Worm (Caenorhabditis elegans) whole organism, late embryonic: Measurements from ENCODE around the gene lips-5.

Source experiments
- C08G9.2 ChIP-seq: sonication (generic microtip); optimal IDR thresholded peaks from 2 replicates; lab custom pipeline; 2016; ENCODE audit warnings: mild to moderate bottlenecking, missing genetic modification characterization, moderate library complexity, missing compliant biosample characterization
- K02D7.2 ChIP-seq: sonication (generic microtip); optimal IDR thresholded peaks from 2 replicates; lab custom pipeline; 2017; ENCODE audit warnings: mild to moderate bottlenecking, missing genetic modification characterization, missing compliant biosample characterization
- T23F11.4 ChIP-seq: fragments of 200-800 bp; sonication (Bioruptor generic); optimal IDR thresholded peaks from 2 replicates; lab custom pipeline; 2018; ENCODE audit warnings: mild to moderate bottlenecking, missing genetic modification characterization, missing compliant biosample characterization
- Y22D7AL.16 ChIP-seq: sonication (generic microtip); optimal IDR thresholded peaks from 2 replicates; lab custom pipeline; 2016; ENCODE audit warnings: missing genetic modification characterization, missing compliant biosample characterization
- ahr-1 ChIP-seq: sonication (generic microtip); optimal IDR thresholded peaks from 2 replicates; lab custom pipeline; 2016; ENCODE audit warnings: missing genetic modification characterization, missing compliant biosample characterization
- ama-1 ChIP-seq: fragments of 150-350 bp; optimal IDR thresholded peaks from 2 replicates; lab custom pipeline; 2014
- ceh-14 ChIP-seq: sonication (generic microtip); optimal IDR thresholded peaks from 2 replicates; lab custom pipeline; 2016; ENCODE audit warnings: missing genotype, missing genetic modification characterization, missing compliant biosample characterization
- ceh-18 ChIP-seq: sonication (generic microtip); optimal IDR thresholded peaks from 2 replicates; lab custom pipeline; 2016; ENCODE audit warnings: missing genetic modification characterization, missing compliant biosample characterization
- ceh-24 ChIP-seq: sonication (generic microtip); optimal IDR thresholded peaks from 2 replicates; lab custom pipeline; 2016; ENCODE audit warnings: mild to moderate bottlenecking, missing genetic modification characterization, missing compliant biosample characterization
- ceh-31 ChIP-seq: sonication (generic microtip); optimal IDR thresholded peaks from 2 replicates; lab custom pipeline; 2016; ENCODE audit warnings: missing genetic modification characterization, missing compliant biosample characterization
- ceh-48 ChIP-seq: sonication (generic microtip); optimal IDR thresholded peaks from 2 replicates; lab custom pipeline; 2016; ENCODE audit warnings: missing genetic modification characterization, inconsistent platforms, missing compliant biosample characterization
- ceh-6 ChIP-seq: fragments of 200-800 bp; sonication (Bioruptor generic); optimal IDR thresholded peaks from 2 replicates; lab custom pipeline; 2018; ENCODE audit warnings: mild to moderate bottlenecking, missing genetic modification characterization, missing compliant biosample characterization
- ceh-9 ChIP-seq: sonication (generic microtip); optimal IDR thresholded peaks from 2 replicates; lab custom pipeline; 2016; ENCODE audit warnings: mild to moderate bottlenecking, missing genetic modification characterization, inconsistent platforms, missing compliant biosample characterization
- elt-2 ChIP-seq: sonication (generic microtip); optimal IDR thresholded peaks from 2 replicates; lab custom pipeline; 2016; ENCODE audit warnings: missing genetic modification reagents, missing genetic modification characterization, missing compliant biosample characterization
- elt-4 ChIP-seq: sonication (generic microtip); optimal IDR thresholded peaks from 2 replicates; lab custom pipeline; 2016; ENCODE audit warnings: missing genetic modification characterization, missing compliant biosample characterization
- fkh-10 ChIP-seq: fragments of 150-350 bp; optimal IDR thresholded peaks from 2 replicates; lab custom pipeline; 2014; ENCODE audit warnings: missing biosample characterization, missing genetic modification reagents, missing genetic modification characterization
- fkh-6 ChIP-seq: sonication (generic microtip); optimal IDR thresholded peaks from 2 replicates; lab custom pipeline; 2016; ENCODE audit warnings: missing genetic modification characterization, missing compliant biosample characterization
- gmeb-2 ChIP-seq: sonication (generic microtip); optimal IDR thresholded peaks from 2 replicates; lab custom pipeline; 2016; ENCODE audit warnings: missing genetic modification characterization, inconsistent platforms, missing compliant biosample characterization
- hlh-30 ChIP-seq: sonication (generic microtip); optimal IDR thresholded peaks from 2 replicates; lab custom pipeline; 2017; ENCODE audit warnings: antibody characterized with exemption, missing genetic modification characterization, missing compliant biosample characterization; ENCODE audit not compliant: insufficient read depth
- hlh-8 ChIP-seq: sonication (generic microtip); optimal IDR thresholded peaks from 2 replicates; lab custom pipeline; 2016; ENCODE audit warnings: missing genotype, missing genetic modification characterization, missing compliant biosample characterization
- lim-6 ChIP-seq: sonication (generic microtip); optimal IDR thresholded peaks from 2 replicates; lab custom pipeline; 2016; ENCODE audit warnings: missing genetic modification characterization, missing compliant biosample characterization
- lin-11 ChIP-seq: fragments of 200-800 bp; sonication (Bioruptor generic); optimal IDR thresholded peaks from 2 replicates; lab custom pipeline; 2018; ENCODE audit warnings: mild to moderate bottlenecking, missing genetic modification characterization, missing compliant biosample characterization
- mec-3 ChIP-seq: sonication (generic microtip); optimal IDR thresholded peaks from 2 replicates; lab custom pipeline; 2016; ENCODE audit warnings: borderline replicate concordance, missing genetic modification characterization, missing compliant biosample characterization
- nhr-11 ChIP-seq: fragments of 150-350 bp; optimal IDR thresholded peaks from 2 replicates; lab custom pipeline; 2014; ENCODE audit warnings: missing biosample characterization, missing genetic modification characterization
- nhr-232 ChIP-seq: sonication (generic microtip); optimal IDR thresholded peaks from 2 replicates; lab custom pipeline; 2016; ENCODE audit warnings: missing genetic modification characterization, missing compliant biosample characterization
- npax-4 ChIP-seq: sonication (generic microtip); optimal IDR thresholded peaks from 2 replicates; lab custom pipeline; 2016; ENCODE audit warnings: missing genetic modification characterization, missing compliant biosample characterization
- odd-2 ChIP-seq: sonication (generic microtip); optimal IDR thresholded peaks from 2 replicates; lab custom pipeline; 2017; ENCODE audit warnings: antibody characterized with exemption, mild to moderate bottlenecking, missing genetic modification characterization, missing compliant biosample characterization
- pag-3 ChIP-seq: sonication (generic microtip); optimal IDR thresholded peaks from 2 replicates; lab custom pipeline; 2016; ENCODE audit warnings: missing compliant biosample characterization, missing genetic modification characterization, borderline replicate concordance
- pax-1 ChIP-seq: fragments of 150-350 bp; optimal IDR thresholded peaks from 2 replicates; lab custom pipeline; 2014; ENCODE audit warnings: missing biosample characterization, missing genetic modification characterization
- pqm-1 ChIP-seq: sonication (generic microtip); optimal IDR thresholded peaks from 2 replicates; lab custom pipeline; 2016; ENCODE audit warnings: missing genetic modification characterization, missing compliant biosample characterization
- pros-1 ChIP-seq: fragments of 150-350 bp; optimal IDR thresholded peaks from 2 replicates; lab custom pipeline; 2014; ENCODE audit warnings: missing biosample characterization, missing genetic modification reagents, missing genetic modification characterization
- ref-2 ChIP-seq: sonication (generic microtip); optimal IDR thresholded peaks from 2 replicates; lab custom pipeline; 2016; ENCODE audit warnings: missing genetic modification characterization, missing compliant biosample characterization
- sox-4 ChIP-seq: sonication (generic microtip); optimal IDR thresholded peaks from 2 replicates; lab custom pipeline; 2017; ENCODE audit warnings: mild to moderate bottlenecking, missing genetic modification characterization, inconsistent platforms, missing compliant biosample characterization
- ttx-3 ChIP-seq: sonication (generic microtip); optimal IDR thresholded peaks from 2 replicates; lab custom pipeline; 2016; ENCODE audit warnings: missing genetic modification reagents, missing genetic modification characterization, missing compliant biosample characterization
- unc-3 ChIP-seq, 2 experiments: fragments of 200-800 bp in 1 of 2; sonication (Bioruptor generic) in 1 of 2; sonication (generic microtip) in 1 of 2; conservative IDR thresholded peaks in 1 of 2; optimal IDR thresholded peaks in 1 of 2; 2 replicates each; pipeline versions ENCODE4 v1.3.6 to Lab custom; 2016 to 2022; ENCODE audit warnings: missing compliant biosample characterization in 2 of 2, missing genetic modification characterization in 2 of 2, missing genetic modification reagents in 1 of 2
- unc-42 ChIP-seq: sonication (generic microtip); optimal IDR thresholded peaks from 2 replicates; lab custom pipeline; 2016; ENCODE audit warnings: missing genotype, missing genetic modification characterization, missing compliant biosample characterization
- unc-55 ChIP-seq: sonication (generic microtip); optimal IDR thresholded peaks from 2 replicates; lab custom pipeline; 2017; ENCODE audit warnings: missing biosample characterization, missing genetic modification reagents, missing genetic modification characterization

Gene lips-5

DNA sequence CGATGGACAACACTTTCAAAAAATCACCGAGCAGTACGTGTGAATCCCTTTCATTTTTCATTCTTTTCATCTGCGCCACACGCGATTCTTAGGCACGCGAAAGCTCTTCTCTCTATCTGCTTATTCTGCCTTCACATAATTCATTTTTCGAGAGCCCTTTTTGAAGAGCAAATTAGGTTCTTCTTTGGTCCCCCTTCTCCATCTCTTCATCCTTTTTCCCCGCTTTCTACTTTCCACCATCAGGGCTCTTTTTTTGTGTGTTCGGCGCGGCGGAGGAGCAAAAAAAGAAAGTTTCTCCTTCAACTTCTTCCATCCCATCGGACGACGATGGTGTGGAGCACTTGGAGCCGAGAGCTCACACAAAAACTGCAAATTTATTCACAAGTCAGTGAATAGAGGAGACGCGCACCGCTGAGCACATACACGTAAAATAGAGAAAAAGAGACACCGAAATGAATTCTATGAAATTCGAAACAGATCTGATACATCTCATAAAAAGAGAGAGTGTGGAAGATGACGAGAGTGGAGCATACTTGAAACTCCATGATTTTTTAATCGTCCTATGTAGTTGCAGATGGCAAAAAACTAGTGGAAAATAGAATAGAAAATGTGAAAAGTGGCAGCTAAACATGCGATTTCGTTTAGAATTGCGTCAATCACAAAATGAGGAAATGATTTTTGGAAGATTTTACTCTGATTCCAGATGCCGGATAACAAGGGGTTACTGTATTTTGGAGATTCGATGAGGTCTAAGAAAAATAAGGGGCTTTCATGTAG, 11.7 kb upstream of the lips-5 start:
- TF ChIP-seq ceh-31 (tag; lab: Kevin White, UChicago) (peak; percentile 44), pax-1 (tag; lab: Kevin White, UChicago) (no peak), ref-2 (tag; lab: Kevin White, UChicago) (peak; percentile 18), unc-42 (tag; lab: Kevin White, UChicago) (peak; percentile 93)
- TF ChIP-seq, all 69 proteins: peak for 3

- no peak for TF ChIP-seq ceh-6 (GFP tag; lab: Kevin White, UChicago)
- no peak for TF ChIP-seq K02D7.2 (tag; lab: Kevin White, UChicago)
- TF ChIP-seq gmeb-2 (tag; lab: Kevin White, UChicago) = no peak
- TF ChIP-seq hlh-8 (tag; lab: Kevin White, UChicago) = no peak
- TF ChIP-seq C08G9.2 (tag; lab: Kevin White, UChicago) = no peak
- peak; percentile 89 for TF ChIP-seq unc-42 (tag; lab: Kevin White, UChicago)
- no peak for TF ChIP-seq fkh-10 (GFP tag; lab: Kevin White, UChicago)
- TF ChIP-seq, all 69 proteins: peak for 1
Observed at ce11 chrIV:11782846-11783245, 9.3 kb upstream of the lips-5 start.

DNA sequence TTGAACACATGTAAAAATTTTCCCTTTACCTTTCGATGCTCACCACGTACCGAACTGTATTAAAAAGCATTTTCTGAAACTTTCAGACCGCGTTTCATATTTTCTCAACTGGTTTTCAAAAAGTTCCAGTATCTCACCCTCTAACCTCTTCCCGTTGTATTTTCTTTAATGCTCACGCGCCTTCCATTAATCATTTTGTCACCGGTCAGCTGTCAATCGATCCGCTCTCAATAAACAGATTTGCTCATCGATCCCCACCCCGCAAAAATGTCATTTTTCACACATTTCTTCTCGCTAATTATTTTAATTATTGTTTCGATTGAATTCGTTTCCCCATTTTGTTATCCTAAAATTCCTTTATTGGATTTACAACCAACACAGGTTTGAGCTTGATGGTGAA, 5.5 kb upstream of the lips-5 start, which contains the start of gene lpr-2:
TSS of gene lpr-2 (plus strand) at position 189 of the 400 bp plus-strand sequence.
- TF ChIP-seq elt-4 (tag; lab: Kevin White, UChicago) = no peak
- TF ChIP-seq unc-55 (GFP tag; lab: Kevin White, UChicago) = peak; percentile 75

ce11 chrIV:11776968-11777467, 3.5 kb upstream of the lips-5 start:
- TF ChIP-seq Y22D7AL.16 (no peak), unc-42 (tag; lab: Kevin White, UChicago) (peak; percentile 19), ttx-3 (tag; lab: Kevin White, UChicago) (no peak)

DNA sequence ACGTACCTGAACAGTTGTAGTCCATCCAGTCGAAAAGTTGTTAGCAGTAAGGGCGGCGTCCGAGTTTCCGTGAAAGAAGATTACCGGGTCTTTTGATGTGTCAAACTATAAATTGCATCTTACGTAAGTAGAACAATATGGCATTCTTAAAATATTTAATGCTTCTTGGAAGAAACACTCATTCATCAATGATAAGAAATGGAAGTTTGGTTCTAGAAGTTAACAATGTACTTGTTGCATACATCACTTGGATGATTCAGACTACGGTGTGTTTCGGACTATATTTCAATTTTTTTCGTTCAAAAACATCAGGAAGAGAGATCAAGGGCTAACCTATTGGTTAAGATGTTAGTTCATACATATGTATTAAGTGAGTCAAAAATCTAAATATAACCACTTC, 1.4 kb downstream of the lips-5 start:
- TF ChIP-seq ama-1 (lab: Kevin White, UChicago) (no peak), pag-3 (tag; lab: Kevin White, UChicago) (no peak), fkh-6 (tag; lab: Kevin White, UChicago) (no peak), ceh-24 (tag; lab: Kevin White, UChicago) (no peak), odd-2 (tag; lab: Kevin White, UChicago) (no peak), ahr-1 (tag; lab: Kevin White, UChicago) (no peak), ceh-18 (tag; lab: Kevin White, UChicago) (no peak), K02D7.2 (tag; lab: Kevin White, UChicago) (no peak), pqm-1 (no peak), gmeb-2 (tag; lab: Kevin White, UChicago) (no peak), pros-1 (tag; lab: Kevin White, UChicago) (no peak), sox-4 (tag; lab: Kevin White, UChicago) (no peak), ceh-14 (no peak)

DNA sequence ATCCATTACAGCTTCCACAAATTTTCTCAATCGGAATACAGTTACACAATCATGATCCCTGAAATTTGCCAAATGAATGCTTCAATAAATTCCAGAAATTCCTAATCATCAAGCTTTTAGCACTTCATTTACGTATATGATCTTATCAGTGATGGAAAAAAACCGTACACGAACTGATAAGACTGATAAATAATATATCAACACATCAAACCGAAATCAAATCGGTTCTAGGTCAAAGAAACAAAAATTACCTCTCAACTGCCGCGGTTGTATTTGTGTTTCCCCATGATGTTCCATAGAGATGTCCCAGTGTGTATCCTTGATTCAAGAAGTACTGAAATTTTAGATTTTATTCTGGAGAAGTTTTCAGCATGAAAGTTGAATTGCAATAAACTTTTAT, 2.5 kb downstream of the lips-5 start:
- TF ChIP-seq nhr-232 (tag; lab: Kevin White, UChicago) (no peak), lin-11 (tag; lab: Kevin White, UChicago) (no peak), elt-2 (tag; lab: Kevin White, UChicago) (peak; percentile 34)

- TF ChIP-seq T23F11.4 (GFP tag; lab: Kevin White, UChicago) (no peak), hlh-30 (tag; lab: Kevin White, UChicago) (no peak), mec-3 (tag; lab: Kevin White, UChicago) (no peak), hlh-8 (tag; lab: Kevin White, UChicago) (no peak), unc-3 (GFP tag; conservative IDR thresholded peaks at IDR 0.05; lab: Robert Waterston, UW) (no peak), unc-3 (tag; optimal IDR thresholded peaks at IDR 0.05; lab: Kevin White, UChicago) (no peak), ceh-6 (GFP tag; lab: Kevin White, UChicago) (no peak), ceh-31 (tag; lab: Kevin White, UChicago) (no peak), ceh-9 (no peak), pros-1 (tag; lab: Kevin White, UChicago) (no peak), ceh-48 (no peak), lim-6 (tag; lab: Kevin White, UChicago) (no peak), npax-4 (tag; lab: Kevin White, UChicago) (no peak), nhr-11 (tag; lab: Kevin White, UChicago) (no peak)
Observed at ce11 chrIV:11769769-11770168, 3.8 kb downstream of the lips-5 start.
